Fruit fly (Drosophila melanogaster): Measurements from ENCODE around the gene CG15717.

CG15717 gene

DNA sequence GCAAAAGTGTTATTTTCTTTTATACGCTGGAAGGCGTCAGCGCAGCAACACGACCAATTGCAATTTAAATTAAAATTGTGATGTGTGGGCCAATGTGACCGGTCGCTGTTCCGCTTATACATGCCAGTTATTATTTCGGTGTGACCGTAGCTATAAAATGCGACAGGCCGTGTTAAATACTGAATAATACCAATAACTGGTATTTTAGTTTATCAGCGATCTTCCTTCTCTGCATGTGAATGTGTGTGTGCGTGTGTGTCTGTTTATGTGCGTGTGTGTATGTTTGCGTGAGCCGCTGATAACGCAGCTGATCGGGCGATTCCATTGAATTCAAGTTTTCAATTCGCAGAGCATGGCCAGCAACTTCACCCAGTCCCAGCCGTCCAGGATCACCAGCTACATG is at the start of gene CG15717, which contains the start of the genes CG32638 and MFS10:
CG15717 (plus strand) TSS at position 203 of the 403 bp plus-strand sequence.
CG32638 (minus strand) TSS at position 45 of the 403 bp plus-strand sequence.
MFS10 (plus strand) TSS at position 269 of the 403 bp plus-strand sequence.
- TF ChIP-seq fd96Ca (GFP tag; IDR thresholded peaks at IDR 0.05) (peak; percentile 7; the same call in 1 of the 3 replicates), gl (tag; optimal IDR thresholded peaks at IDR 0.05) (no peak)

DNA sequence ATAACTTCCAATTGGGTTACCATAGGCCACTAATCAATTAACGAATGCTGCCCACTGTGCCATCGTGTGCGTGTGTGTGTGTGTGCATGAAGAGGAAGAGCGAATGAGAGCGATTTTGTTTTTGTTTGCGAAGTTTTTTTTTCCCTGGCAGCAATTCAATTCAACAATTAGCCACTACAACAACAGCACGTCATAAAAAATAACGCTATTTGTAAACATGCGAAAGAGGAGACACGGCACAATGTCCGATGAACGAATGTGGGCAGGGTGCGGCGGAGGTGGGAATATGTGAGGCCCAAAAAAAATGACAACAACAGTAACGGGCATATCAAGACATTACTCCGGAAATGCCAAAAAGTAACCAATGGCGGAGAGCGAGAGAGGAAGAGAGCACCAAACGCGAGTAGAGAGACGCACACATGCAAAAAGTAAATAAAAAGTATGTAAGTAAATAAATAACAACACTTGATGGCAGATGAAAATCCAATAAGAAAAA is 41.4 kb upstream of the CG15717 start:
- TF ChIP-seq Ets98B (GFP tag; IDR thresholded peaks at IDR 0.05): no peak; the same call in 1 of the 2 replicates
- no peak for TF ChIP-seq CG10348 (GFP tag; IDR thresholded peaks at IDR 0.05)
- TF ChIP-seq CG8301 (tag; optimal IDR thresholded peaks at IDR 0.05): peak; percentile 7
- TF ChIP-seq fd96Ca (GFP tag; IDR thresholded peaks at IDR 0.05): 0 out of 3 replicates have a peak, but pooled peaks have one; percentile 33
- no peak; the same call in 1 of the 2 replicates for TF ChIP-seq CG32121 (GFP tag; IDR thresholded peaks at IDR 0.05)
- TF ChIP-seq CG17806 (tag; optimal IDR thresholded peaks at IDR 0.05): no peak
- peak; percentile 47 for TF ChIP-seq Pif1B (GFP tag; optimal IDR thresholded peaks at IDR 0.05)
- TF ChIP-seq rn (GFP tag; IDR thresholded peaks at IDR 0.05): no peak
- TF ChIP-seq CG8159 (tag; optimal IDR thresholded peaks at IDR 0.05): no peak
- TF ChIP-seq CG9948 (tag; optimal IDR thresholded peaks at IDR 0.05): no peak
- no peak for TF ChIP-seq Snoo (tag; optimal IDR thresholded peaks at IDR 0.05)
- TF ChIP-seq gl (tag; optimal IDR thresholded peaks at IDR 0.05): no peak
- TF ChIP-seq Pif1A (GFP tag; optimal IDR thresholded peaks at IDR 0.05): no peak
- TF ChIP-seq CG15710 (tag; optimal IDR thresholded peaks at IDR 0.05): no peak
- TF ChIP-seq CG4496 (GFP tag; IDR thresholded peaks at IDR 0.05): peak; percentile 47; the same call in 1 of the 3 replicates
- no peak for TF ChIP-seq CG34367 (tag; optimal IDR thresholded peaks at IDR 0.05)
- no peak for TF ChIP-seq CG12605 (GFP tag; IDR thresholded peaks at IDR 0.05)
- TF ChIP-seq CG14655 (GFP tag; optimal IDR thresholded peaks at IDR 0.05): no peak
- TF ChIP-seq D1 (tag; optimal IDR thresholded peaks at IDR 0.05): no peak
- no peak for TF ChIP-seq CG13204 (GFP tag; optimal IDR thresholded peaks at IDR 0.05)

DNA sequence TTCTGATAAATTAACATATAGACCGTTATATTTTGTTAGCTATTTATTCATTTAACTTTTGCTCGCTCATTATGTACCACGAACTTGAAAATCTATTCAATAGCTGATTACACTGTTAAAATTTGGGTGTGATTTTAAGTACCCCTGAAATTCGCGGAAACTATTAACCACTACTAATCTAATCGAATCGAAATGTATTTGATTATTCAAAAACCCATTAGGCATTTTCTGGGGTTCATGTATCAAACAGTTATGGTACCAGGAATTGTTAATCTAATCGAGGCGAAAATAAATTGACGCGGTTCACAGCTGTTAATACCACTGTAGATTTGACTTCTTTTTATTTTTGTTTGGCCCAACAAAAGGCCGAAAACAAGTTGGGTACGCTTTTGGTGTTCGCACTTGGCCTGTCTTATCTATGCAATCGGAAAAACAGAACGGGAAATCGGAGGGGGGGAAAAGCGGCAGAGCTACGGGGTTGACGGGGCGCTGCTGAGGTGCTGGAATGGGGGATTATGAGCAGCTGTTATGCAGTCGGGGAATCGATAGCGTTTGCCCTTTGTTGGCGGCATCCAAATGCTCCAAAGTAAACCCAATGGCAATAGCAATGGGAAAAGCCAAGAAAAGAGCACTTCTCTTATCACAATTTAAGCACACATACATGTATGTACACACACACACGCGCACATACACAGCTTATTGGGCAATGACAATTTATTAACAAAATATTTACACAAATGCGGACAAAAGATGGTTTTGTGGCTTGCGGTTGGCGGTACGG is 40.5 kb upstream of the CG15717 start:
- TF ChIP-seq CG17806 (tag; optimal IDR thresholded peaks at IDR 0.05): no peak
- no peak for TF ChIP-seq gl (tag; optimal IDR thresholded peaks at IDR 0.05)
- no peak for TF ChIP-seq CG8159 (tag; optimal IDR thresholded peaks at IDR 0.05)
- 0 out of 3 replicates have a peak, but pooled peaks have one; percentile 21 for TF ChIP-seq fd96Ca (GFP tag; IDR thresholded peaks at IDR 0.05)
- no peak; the same call in 1 of the 2 replicates for TF ChIP-seq Ets98B (GFP tag; IDR thresholded peaks at IDR 0.05)
- TF ChIP-seq CG4496 (GFP tag; IDR thresholded peaks at IDR 0.05): 0 out of 3 replicates have a peak, but pooled peaks have one; percentile 12
- TF ChIP-seq rn (GFP tag; IDR thresholded peaks at IDR 0.05): no peak
- TF ChIP-seq Pif1B (GFP tag; optimal IDR thresholded peaks at IDR 0.05): no peak
- TF ChIP-seq CG34367 (tag; optimal IDR thresholded peaks at IDR 0.05): no peak
- no peak for TF ChIP-seq D1 (tag; optimal IDR thresholded peaks at IDR 0.05)
- TF ChIP-seq CG8301 (tag; optimal IDR thresholded peaks at IDR 0.05): peak; percentile 6
- TF ChIP-seq Snoo (tag; optimal IDR thresholded peaks at IDR 0.05): no peak
- no peak for TF ChIP-seq CG10348 (GFP tag; IDR thresholded peaks at IDR 0.05)
- no peak for TF ChIP-seq CG13204 (GFP tag; optimal IDR thresholded peaks at IDR 0.05)
- no peak for TF ChIP-seq CG15710 (tag; optimal IDR thresholded peaks at IDR 0.05)
- TF ChIP-seq CG9948 (tag; optimal IDR thresholded peaks at IDR 0.05): no peak

DNA sequence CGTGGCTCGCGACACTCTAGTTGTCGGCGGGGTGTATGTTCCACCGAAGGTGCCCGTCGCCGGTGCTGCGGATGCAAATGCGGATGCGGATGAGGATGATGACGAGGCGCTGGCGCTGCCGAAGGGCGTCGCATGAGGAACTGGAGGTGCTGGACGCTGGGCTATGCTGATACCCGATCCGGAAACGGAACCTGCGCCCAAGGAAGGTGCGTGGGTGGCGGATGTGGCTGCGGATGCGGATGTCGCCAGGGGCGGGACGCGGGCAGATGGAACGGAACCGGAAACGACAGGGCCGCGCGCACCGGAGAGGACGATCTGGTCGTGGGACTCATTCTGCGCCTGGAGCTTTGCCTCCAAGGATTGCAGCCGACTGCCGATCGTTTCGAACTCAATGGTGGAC is 39.4 kb upstream of the CG15717 start:
- no peak for TF ChIP-seq CG9948 (tag; optimal IDR thresholded peaks at IDR 0.05)
- TF ChIP-seq Pif1A (GFP tag; optimal IDR thresholded peaks at IDR 0.05): no peak
- no peak for TF ChIP-seq rn (GFP tag; IDR thresholded peaks at IDR 0.05)
- TF ChIP-seq Snoo (tag; optimal IDR thresholded peaks at IDR 0.05): no peak
- no peak for TF ChIP-seq fd96Ca (GFP tag; IDR thresholded peaks at IDR 0.05)
- no peak for TF ChIP-seq CG32121 (GFP tag; IDR thresholded peaks at IDR 0.05)
- no peak for TF ChIP-seq gl (tag; optimal IDR thresholded peaks at IDR 0.05)
- no peak for TF ChIP-seq D1 (tag; optimal IDR thresholded peaks at IDR 0.05)
- TF ChIP-seq CG8159 (tag; optimal IDR thresholded peaks at IDR 0.05): no peak

DNA sequence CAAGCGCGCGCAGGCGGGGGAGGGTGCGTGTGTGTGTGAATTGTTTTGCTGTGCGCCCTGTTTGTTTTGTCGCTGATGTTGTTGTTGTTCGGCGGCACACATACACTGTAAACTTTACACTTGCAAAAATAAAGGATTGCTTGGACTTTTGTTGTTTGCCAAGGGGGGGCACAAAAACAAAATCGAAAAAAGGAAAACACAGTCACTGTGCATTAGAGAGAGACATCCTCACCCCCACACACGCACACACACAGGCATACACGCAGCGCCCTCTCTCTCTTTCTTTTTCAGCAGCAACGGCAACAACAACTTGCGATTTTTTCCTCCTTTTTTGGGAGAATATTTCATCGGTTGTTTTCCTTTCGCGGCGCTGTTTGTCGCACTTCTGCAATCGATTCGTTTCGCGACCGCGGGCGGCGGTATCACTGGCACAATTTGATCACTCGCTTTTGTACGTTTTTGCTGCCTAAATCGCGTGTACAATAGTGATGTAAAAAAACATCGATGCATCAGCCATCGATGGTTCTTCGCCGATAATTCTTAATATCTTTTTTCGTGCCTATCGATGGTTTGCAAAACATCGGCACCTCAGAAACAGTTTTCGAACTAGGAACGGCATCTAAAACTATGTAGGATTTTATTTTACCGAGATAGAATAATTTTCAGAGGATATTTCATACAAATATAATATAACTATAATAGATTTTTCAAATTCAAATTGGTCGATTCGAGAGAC is 38.7 kb upstream of the CG15717 start, which contains the start of gene hep:
hep (minus strand) TSS at position 515 of the 736 bp plus-strand sequence.
- TF ChIP-seq Pif1A (GFP tag; optimal IDR thresholded peaks at IDR 0.05) (no peak), CG8301 (tag; optimal IDR thresholded peaks at IDR 0.05) (peak; percentile 30), CG8159 (tag; optimal IDR thresholded peaks at IDR 0.05) (peak; percentile 12), fd96Ca (GFP tag; IDR thresholded peaks at IDR 0.05) (0 out of 3 replicates have a peak, but pooled peaks have one; percentile 13), CG32121 (GFP tag; IDR thresholded peaks at IDR 0.05) (0 out of 2 replicates have a peak, but pooled peaks have one; percentile 42), CG4496 (GFP tag; IDR thresholded peaks at IDR 0.05) (no peak)

DNA sequence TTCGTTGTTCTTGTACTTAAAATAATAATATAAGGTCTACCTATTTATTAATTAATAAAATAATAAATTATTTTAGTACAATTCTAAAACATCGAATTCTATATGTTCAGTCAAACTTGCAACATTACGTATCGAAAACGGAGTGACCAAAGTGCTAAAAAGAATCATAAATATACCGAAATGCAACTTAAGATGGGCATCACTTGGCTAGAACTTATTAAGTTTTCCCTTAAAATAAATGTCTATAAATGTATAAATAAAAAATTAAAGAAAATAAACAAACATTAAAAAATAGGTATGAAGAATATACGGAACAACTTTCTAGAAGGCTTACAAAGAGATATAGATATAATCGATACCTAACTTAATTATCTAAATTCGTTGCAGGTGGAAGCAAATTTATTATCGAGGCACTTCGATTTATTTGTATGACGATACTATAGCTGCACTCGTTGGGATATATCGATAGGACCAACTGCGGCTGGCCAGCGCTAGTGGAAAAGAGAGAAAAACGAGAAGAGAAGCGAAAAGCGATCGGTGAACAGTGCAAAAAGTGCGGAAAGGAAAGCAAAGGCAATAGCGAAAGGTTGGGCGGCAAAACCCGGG is 38.0 kb upstream of the CG15717 start, which contains the start of gene lic:
lic (plus strand) TSS at position 490 of the 606 bp plus-strand sequence.
- TF ChIP-seq Snoo (tag; optimal IDR thresholded peaks at IDR 0.05) (no peak), CG32121 (GFP tag; IDR thresholded peaks at IDR 0.05) (no peak), CG15710 (tag; optimal IDR thresholded peaks at IDR 0.05) (no peak), gl (tag; optimal IDR thresholded peaks at IDR 0.05) (no peak), rn (GFP tag; IDR thresholded peaks at IDR 0.05) (no peak), CG4496 (GFP tag; IDR thresholded peaks at IDR 0.05) (no peak), CG12605 (GFP tag; IDR thresholded peaks at IDR 0.05) (no peak), CG8301 (tag; optimal IDR thresholded peaks at IDR 0.05) (no peak), CG13204 (GFP tag; optimal IDR thresholded peaks at IDR 0.05) (no peak), Ets98B (GFP tag; IDR thresholded peaks at IDR 0.05) (no peak), CG14655 (GFP tag; optimal IDR thresholded peaks at IDR 0.05) (no peak), D1 (tag; optimal IDR thresholded peaks at IDR 0.05) (no peak)
